Fruit fly (Drosophila melanogaster): ENCODE results near the gene PGRP-SB2.

Gene PGRP-SB2

DNA sequence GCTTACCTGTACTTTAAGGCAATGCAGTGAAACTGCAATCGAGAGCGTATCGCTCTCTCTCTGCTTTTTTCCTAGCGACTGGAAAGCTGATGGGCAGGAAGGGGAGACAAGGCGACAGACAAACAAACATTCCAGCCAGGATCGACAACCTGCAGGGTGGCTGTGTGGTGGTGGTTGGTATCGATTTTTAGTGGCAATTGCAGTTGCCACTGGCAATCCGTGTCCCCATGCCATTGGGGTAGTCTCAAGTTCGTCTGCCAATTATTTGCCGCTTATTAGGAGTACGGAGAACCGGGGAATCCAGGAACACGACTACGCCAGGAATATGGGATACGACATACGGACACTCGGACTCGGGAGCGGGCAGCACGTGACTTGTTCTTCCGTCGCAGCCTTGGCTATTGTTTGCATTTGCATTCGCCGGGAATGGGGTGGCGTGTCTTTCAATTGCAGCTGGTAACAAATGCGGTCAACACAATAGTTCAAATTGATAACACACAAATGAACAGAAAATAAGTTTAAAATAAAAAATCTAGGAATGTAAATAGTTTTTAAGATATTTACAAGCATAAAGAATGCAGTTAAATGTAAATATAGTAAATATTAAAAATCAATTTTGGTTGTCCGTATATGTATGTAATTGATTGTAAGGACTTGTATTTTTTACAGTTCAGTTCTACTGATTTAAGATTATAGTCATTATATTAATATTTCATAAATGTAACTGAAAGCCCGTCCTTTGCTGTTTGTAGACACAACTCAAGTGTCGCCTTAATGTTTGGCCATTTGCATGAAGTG is 20.4 kb downstream of the PGRP-SB2 start (continued):
- no peak for TF ChIP-seq CG7987 (GFP tag; optimal IDR thresholded peaks at IDR 0.05)
- no peak for TF ChIP-seq Doc2 (GFP tag; IDR thresholded peaks at IDR 0.05)
- no peak for TF ChIP-seq Optix (GFP tag; IDR thresholded peaks at IDR 0.05)
- TF ChIP-seq CG11560 (tag; IDR thresholded peaks at IDR 0.05) = no peak
- TF ChIP-seq Oli (tag; optimal IDR thresholded peaks at IDR 0.05) = no peak
- no peak for TF ChIP-seq gsb (GFP tag; IDR thresholded peaks at IDR 0.05)
- TF ChIP-seq Sox100B (GFP tag; optimal IDR thresholded peaks at IDR 0.05) = peak; percentile 30
- TF ChIP-seq CG9437 (GFP tag; optimal IDR thresholded peaks at IDR 0.05) = no peak
- no peak for TF ChIP-seq CG2889 (GFP tag; IDR thresholded peaks at IDR 0.05)
- peak; percentile 60 for TF ChIP-seq CG10979 (tag; optimal IDR thresholded peaks at IDR 0.05)
- TF ChIP-seq CG12155 (GFP tag; optimal IDR thresholded peaks at IDR 0.05) = no peak
- TF ChIP-seq CG15514 (GFP tag; optimal IDR thresholded peaks at IDR 0.05) = no peak
- no peak for TF ChIP-seq en (GFP tag; optimal IDR thresholded peaks at IDR 0.05)
- TF ChIP-seq CG1792 (GFP tag; optimal IDR thresholded peaks at IDR 0.05) = no peak
- no peak for TF ChIP-seq bowl (GFP tag; IDR thresholded peaks at IDR 0.05)
- TF ChIP-seq wdn (GFP tag; IDR thresholded peaks at IDR 0.05) = no peak
- no peak for TF ChIP-seq Bgb (GFP tag; IDR thresholded peaks at IDR 0.05; ENCODE audit: partially characterized antibody)
- no peak for TF ChIP-seq nau (GFP tag; optimal IDR thresholded peaks at IDR 0.05)
- TF ChIP-seq yki (optimal IDR thresholded peaks at IDR 0.05) = no peak
- no peak for TF ChIP-seq CG15073 (GFP tag; optimal IDR thresholded peaks at IDR 0.05)
- no peak for TF ChIP-seq grau (tag; optimal IDR thresholded peaks at IDR 0.05)
- TF ChIP-seq prd (optimal IDR thresholded peaks at IDR 0.05) = no peak
- no peak for TF ChIP-seq prd (GFP tag; IDR thresholded peaks at IDR 0.05)
- TF ChIP-seq eve (GFP tag; optimal IDR thresholded peaks at IDR 0.05) = no peak
- no peak for TF ChIP-seq NC2α (GFP tag; optimal IDR thresholded peaks at IDR 0.05)
- no peak for TF ChIP-seq PHDP (tag; optimal IDR thresholded peaks at IDR 0.05)
- TF ChIP-seq CG8765 (GFP tag; IDR thresholded peaks at IDR 0.05) = no peak
- TF ChIP-seq seq (GFP tag; IDR thresholded peaks at IDR 0.05) = peak; percentile 32; the same call in 1 of the 2 replicates
- no peak for TF ChIP-seq Hr51 (GFP tag; optimal IDR thresholded peaks at IDR 0.05)
- no peak for TF ChIP-seq insv (GFP tag; optimal IDR thresholded peaks at IDR 0.05)
- peak; percentile 37 for TF ChIP-seq CG2712 (tag; optimal IDR thresholded peaks at IDR 0.05)
- peak; percentile 7 for TF ChIP-seq CG12391 (tag; optimal IDR thresholded peaks at IDR 0.05)
- no peak for TF ChIP-seq ab (GFP tag; optimal IDR thresholded peaks at IDR 0.05)
- peak; percentile 37 for TF ChIP-seq CG8924 (tag; optimal IDR thresholded peaks at IDR 0.05)
- TF ChIP-seq Lhr (GFP tag; optimal IDR thresholded peaks at IDR 0.05) = no peak
- no peak for TF ChIP-seq Hmx (GFP tag; optimal IDR thresholded peaks at IDR 0.05)
- no peak for TF ChIP-seq rib (GFP tag; IDR thresholded peaks at IDR 0.05)
- no peak for TF ChIP-seq Taf1 (GFP tag; IDR thresholded peaks at IDR 0.05)
- no peak for TF ChIP-seq sug (tag; optimal IDR thresholded peaks at IDR 0.05)
- no peak for TF ChIP-seq Nf-YC (tag; optimal IDR thresholded peaks at IDR 0.05)
- TF ChIP-seq her (GFP tag; optimal IDR thresholded peaks at IDR 0.05) = no peak
- no peak for TF ChIP-seq CG4360 (GFP tag; IDR thresholded peaks at IDR 0.05)
- TF ChIP-seq dan (GFP tag; IDR thresholded peaks at IDR 0.05) = no peak
- no peak for TF ChIP-seq jumu (GFP tag; optimal IDR thresholded peaks at IDR 0.05)
- no peak for TF ChIP-seq CG11695 (GFP tag; IDR thresholded peaks at IDR 0.05)
- TF ChIP-seq CG6254 (GFP tag; optimal IDR thresholded peaks at IDR 0.05) = no peak
- no peak for TF ChIP-seq CG4820 (GFP tag; optimal IDR thresholded peaks at IDR 0.05)
- TF ChIP-seq croc (GFP tag; conservative IDR thresholded peaks at IDR 0.05) = no peak
- TF ChIP-seq ato (GFP tag; IDR thresholded peaks at IDR 0.05; ENCODE audit: partially characterized antibody) = no peak
- no peak for TF ChIP-seq CoRest (tag; optimal IDR thresholded peaks at IDR 0.05)
- no peak for TF ChIP-seq Trl (optimal IDR thresholded peaks at IDR 0.05)
- no peak for TF ChIP-seq Trl (GFP tag; optimal IDR thresholded peaks at IDR 0.05)
